Worm (Caenorhabditis elegans) whole organism, L4/young adult: ENCODE results near the gene srh-10.

Experiments
- dao-5 ChIP-seq: sonication (generic microtip); optimal IDR thresholded peaks from 2 replicates; lab custom pipeline; 2016; ENCODE audit warnings: missing genotype, missing genetic modification characterization, moderate library complexity, missing compliant biosample characterization
- him-1 ChIP-seq: sonication (generic microtip); optimal IDR thresholded peaks from 2 replicates; lab custom pipeline; 2016; ENCODE audit warnings: missing genotype, missing genetic modification reagents, missing genetic modification characterization, missing compliant biosample characterization

- no peak for TF ChIP-seq dao-5 (tag; lab: Kevin White, UChicago)
- no peak for TF ChIP-seq him-1 (tag; lab: Kevin White, UChicago)
Observed at ce11 chrV:6043275-6044271, 23.4 kb downstream of the srh-10 start, which contains the start of gene cpi-2.
